Worm (Caenorhabditis elegans): ENCODE data around the gene ZK546.19.

ZK546.19 gene

ce11 chrII:4981682-4982404, 40.3 kb downstream of the ZK546.19 start:
- TF ChIP-seq flt-1 (GFP tag; IDR thresholded peaks at IDR 0.05) (no peak), F13C5.2 (tag; optimal IDR thresholded peaks at IDR 0.05) (no peak), tra-4 (tag; optimal IDR thresholded peaks at IDR 0.05) (no peak), pes-1 (GFP tag; IDR thresholded peaks at IDR 0.05) (no peak), ama-1 (optimal IDR thresholded peaks at IDR 0.05) (no peak), tbx-11 (GFP tag; IDR thresholded peaks at IDR 0.05) (no peak), sea-1 (GFP tag; conservative IDR thresholded peaks at IDR 0.05) (no peak), B0310.2 (tag; optimal IDR thresholded peaks at IDR 0.05) (no peak), aly-1 (tag; optimal IDR thresholded peaks at IDR 0.05) (no peak), ceh-13 (GFP tag; optimal IDR thresholded peaks at IDR 0.05) (no peak), ceh-36 (tag; optimal IDR thresholded peaks at IDR 0.05) (no peak), hmg-4 (GFP tag; optimal IDR thresholded peaks at IDR 0.05) (no peak), tbx-37 (GFP tag; conservative IDR thresholded peaks at IDR 0.05) (no peak), hnd-1 (tag; optimal IDR thresholded peaks at IDR 0.05) (no peak), hmbx-1 (tag; optimal IDR thresholded peaks at IDR 0.05) (no peak), ets-7 (tag; optimal IDR thresholded peaks at IDR 0.05) (no peak), scrt-1 (GFP tag; IDR thresholded peaks at IDR 0.05) (no peak)

DNA sequence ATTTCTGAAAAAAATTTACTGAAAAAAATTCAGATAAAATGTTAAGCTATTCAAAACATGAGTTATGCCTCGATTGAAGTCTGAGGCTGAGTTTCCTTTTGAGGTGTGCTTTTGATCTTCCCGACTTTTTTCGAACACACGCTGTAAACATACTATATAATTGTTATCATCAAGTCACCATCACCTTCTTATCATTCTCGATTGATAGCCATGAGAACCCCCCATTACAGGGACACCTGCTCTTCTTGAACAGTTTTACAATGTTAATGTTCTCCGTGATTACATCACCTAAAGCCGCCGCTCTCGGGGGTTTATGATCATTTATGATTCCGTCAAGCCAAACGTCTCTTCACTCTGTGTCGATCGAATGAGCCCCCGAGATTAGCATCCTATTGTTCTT, 42.6 kb downstream of the ZK546.19 start:
- TF ChIP-seq B0310.2 (tag; optimal IDR thresholded peaks at IDR 0.05), result no peak
- TF ChIP-seq hmbx-1 (tag; optimal IDR thresholded peaks at IDR 0.05), result no peak
- no peak for TF ChIP-seq ceh-36 (tag; optimal IDR thresholded peaks at IDR 0.05)
- TF ChIP-seq scrt-1 (GFP tag; IDR thresholded peaks at IDR 0.05), result no peak
- TF ChIP-seq ets-7 (tag; optimal IDR thresholded peaks at IDR 0.05), result no peak
- no peak for TF ChIP-seq hnd-1 (tag; optimal IDR thresholded peaks at IDR 0.05)
- no peak for TF ChIP-seq flt-1 (GFP tag; IDR thresholded peaks at IDR 0.05)
- no peak for TF ChIP-seq tbx-37 (GFP tag; conservative IDR thresholded peaks at IDR 0.05)
- TF ChIP-seq ceh-13 (GFP tag; optimal IDR thresholded peaks at IDR 0.05), result no peak
- no peak for TF ChIP-seq hmg-4 (GFP tag; optimal IDR thresholded peaks at IDR 0.05)
- TF ChIP-seq F13C5.2 (tag; optimal IDR thresholded peaks at IDR 0.05), result no peak
- TF ChIP-seq aly-1 (tag; optimal IDR thresholded peaks at IDR 0.05), result no peak
- no peak for TF ChIP-seq pes-1 (GFP tag; IDR thresholded peaks at IDR 0.05)
- TF ChIP-seq sea-1 (GFP tag; conservative IDR thresholded peaks at IDR 0.05), result no peak
- TF ChIP-seq tbx-11 (GFP tag; IDR thresholded peaks at IDR 0.05), result no peak
- TF ChIP-seq ama-1 (optimal IDR thresholded peaks at IDR 0.05), result no peak
- no peak for TF ChIP-seq tra-4 (tag; optimal IDR thresholded peaks at IDR 0.05)

ce11 chrII:4985961-4986503, 44.5 kb downstream of the ZK546.19 start:
- TF ChIP-seq pes-1 (GFP tag; IDR thresholded peaks at IDR 0.05), result no peak
- no peak for TF ChIP-seq tbx-37 (GFP tag; conservative IDR thresholded peaks at IDR 0.05)
- TF ChIP-seq tbx-11 (GFP tag; IDR thresholded peaks at IDR 0.05), result no peak
- TF ChIP-seq aly-1 (tag; optimal IDR thresholded peaks at IDR 0.05), result no peak
- no peak for TF ChIP-seq hnd-1 (tag; optimal IDR thresholded peaks at IDR 0.05)
- TF ChIP-seq ets-7 (tag; optimal IDR thresholded peaks at IDR 0.05), result no peak
- TF ChIP-seq F13C5.2 (tag; optimal IDR thresholded peaks at IDR 0.05), result no peak
- TF ChIP-seq sea-1 (GFP tag; conservative IDR thresholded peaks at IDR 0.05), result no peak

DNA sequence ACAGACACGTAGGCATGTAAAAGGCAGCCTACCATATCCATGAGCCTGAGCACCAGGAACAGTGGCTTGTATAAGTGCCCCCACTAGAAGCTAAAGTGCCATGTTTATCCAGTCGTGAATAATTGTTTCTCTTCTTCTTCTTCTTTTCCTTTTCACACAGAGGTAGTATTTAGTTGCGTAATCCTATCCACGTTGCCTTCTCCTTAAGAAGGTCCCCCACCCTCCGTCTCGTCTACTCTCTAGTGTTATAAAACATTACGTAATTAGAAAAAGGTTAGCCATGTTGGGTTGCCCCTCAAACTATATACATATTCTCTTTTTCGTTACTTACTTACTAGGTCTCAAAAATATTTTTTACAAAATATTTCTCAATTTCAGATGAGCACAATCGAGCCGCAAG, 45.1 kb downstream of the ZK546.19 start:
- no peak for TF ChIP-seq tra-4 (tag; optimal IDR thresholded peaks at IDR 0.05)
- TF ChIP-seq ceh-36 (tag; optimal IDR thresholded peaks at IDR 0.05), result peak; percentile 30

- TF ChIP-seq F13C5.2 (tag; optimal IDR thresholded peaks at IDR 0.05) (no peak), tbx-11 (GFP tag; IDR thresholded peaks at IDR 0.05) (no peak), hnd-1 (tag; optimal IDR thresholded peaks at IDR 0.05) (no peak)
Observed at ce11 chrII:4987257-4987656, 45.7 kb downstream of the ZK546.19 start.

DNA sequence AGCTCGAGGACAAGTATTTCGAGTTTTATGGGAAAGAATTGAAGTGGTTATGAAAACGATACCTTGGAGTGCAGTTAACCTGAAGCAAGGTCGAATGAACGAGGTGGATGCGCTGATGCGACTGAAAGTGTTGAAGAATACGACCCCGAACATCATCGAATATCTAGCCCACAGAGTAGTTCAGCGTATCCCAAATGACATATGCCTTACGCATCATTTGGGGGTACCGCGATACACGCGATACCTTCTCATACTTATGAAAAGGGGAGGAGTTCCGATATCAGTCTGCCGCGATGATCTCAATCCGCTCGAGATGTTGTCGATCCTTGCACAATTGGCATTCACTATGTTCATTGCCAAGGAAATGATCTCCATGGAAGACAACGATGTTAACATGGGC, 48.3 kb downstream of the ZK546.19 start, which contains the start of gene T27F7.12:
T27F7.12 (plus strand) TSS at position 301 of the 400 bp plus-strand sequence.
- TF ChIP-seq scrt-1 (GFP tag; IDR thresholded peaks at IDR 0.05) (no peak), flt-1 (GFP tag; IDR thresholded peaks at IDR 0.05) (no peak), hmg-4 (GFP tag; optimal IDR thresholded peaks at IDR 0.05) (no peak)
